Worm (Caenorhabditis elegans): ENCODE results near the gene R05A10.2.

DNA sequence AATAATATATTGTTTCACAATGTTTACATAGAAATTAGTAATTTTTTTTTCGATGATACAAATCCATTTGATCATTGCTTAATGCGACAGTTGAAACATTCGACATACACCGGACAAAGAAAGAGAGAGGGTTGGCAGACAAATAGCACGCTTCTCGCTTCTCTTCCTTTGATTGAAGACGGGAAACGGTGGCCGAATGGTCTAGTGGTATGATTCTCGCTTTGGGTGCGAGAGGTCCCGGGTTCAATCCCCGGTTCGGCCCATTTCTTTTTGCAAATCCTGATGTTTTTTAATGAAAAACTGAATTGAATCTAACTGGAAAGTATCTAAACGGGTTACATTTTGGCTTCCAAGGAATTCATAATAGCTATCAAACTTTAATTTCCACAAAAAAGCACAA lies 47.8 kb downstream of the R05A10.2 start:
- TF ChIP-seq nhr-12 (tag; optimal IDR thresholded peaks at IDR 0.05) (no peak), nhr-76 (tag; optimal IDR thresholded peaks at IDR 0.05) (no peak), flh-1 (GFP tag; optimal IDR thresholded peaks at IDR 0.05) (no peak), unc-39 (tag; optimal IDR thresholded peaks at IDR 0.05) (no peak), blmp-1 (tag; optimal IDR thresholded peaks at IDR 0.05) (no peak), ztf-11 (tag; optimal IDR thresholded peaks at IDR 0.05) (no peak), mab-5 (tag; optimal IDR thresholded peaks at IDR 0.05) (no peak), sptf-1 (tag; optimal IDR thresholded peaks at IDR 0.05) (no peak), unc-120 (tag; optimal IDR thresholded peaks at IDR 0.05; ENCODE audit: poor library complexity, severe bottlenecking) (no peak), elt-3 (tag; optimal IDR thresholded peaks at IDR 0.05) (no peak), drap-1 (GFP tag; optimal IDR thresholded peaks at IDR 0.05) (no peak), ces-1 (GFP tag; optimal IDR thresholded peaks at IDR 0.05) (no peak), elt-1 (tag; optimal IDR thresholded peaks at IDR 0.05; ENCODE audit: borderline replicate concordance, insufficient read depth) (no peak)
